Worm (Caenorhabditis elegans): ENCODE data around the gene C34C12.1.
A peak's percentile ranks its signal among the peaks of the same experiment; 100 is the strongest.
"Not testable (repeated sequence)": the region's sequence is repeated elsewhere in the genome, so short reads cannot be mapped to it uniquely, and the experiment has no call there.

Gene C34C12.1

DNA sequence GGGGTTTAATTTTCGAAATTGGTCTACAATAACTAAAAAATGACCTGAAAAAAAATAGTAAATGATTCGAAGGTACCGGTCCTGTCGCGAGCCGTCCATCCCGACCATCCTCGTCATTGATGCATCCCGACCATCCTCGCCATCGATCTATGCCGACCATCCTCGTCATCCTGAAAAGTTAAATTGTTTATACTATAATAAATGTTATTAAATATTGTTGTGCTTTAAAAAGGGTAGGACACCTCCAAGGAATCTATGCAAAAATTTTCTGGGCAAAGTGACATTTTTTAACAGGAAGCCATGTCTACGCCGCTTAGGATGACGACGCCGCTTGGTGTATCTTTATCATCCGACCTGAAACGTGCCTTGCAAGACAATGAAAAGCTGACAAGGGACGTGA, at the start of gene C34C12.1:
C34C12.1 (plus strand) TSS at position 301 of the 400 bp plus-strand sequence.
- not testable (repeated sequence) for TF ChIP-seq lin-32 (GFP tag; optimal IDR thresholded peaks at IDR 0.05); tbx-8 (GFP tag; optimal IDR thresholded peaks at IDR 0.05); hlh-1 (tag; optimal IDR thresholded peaks at IDR 0.05)

DNA sequence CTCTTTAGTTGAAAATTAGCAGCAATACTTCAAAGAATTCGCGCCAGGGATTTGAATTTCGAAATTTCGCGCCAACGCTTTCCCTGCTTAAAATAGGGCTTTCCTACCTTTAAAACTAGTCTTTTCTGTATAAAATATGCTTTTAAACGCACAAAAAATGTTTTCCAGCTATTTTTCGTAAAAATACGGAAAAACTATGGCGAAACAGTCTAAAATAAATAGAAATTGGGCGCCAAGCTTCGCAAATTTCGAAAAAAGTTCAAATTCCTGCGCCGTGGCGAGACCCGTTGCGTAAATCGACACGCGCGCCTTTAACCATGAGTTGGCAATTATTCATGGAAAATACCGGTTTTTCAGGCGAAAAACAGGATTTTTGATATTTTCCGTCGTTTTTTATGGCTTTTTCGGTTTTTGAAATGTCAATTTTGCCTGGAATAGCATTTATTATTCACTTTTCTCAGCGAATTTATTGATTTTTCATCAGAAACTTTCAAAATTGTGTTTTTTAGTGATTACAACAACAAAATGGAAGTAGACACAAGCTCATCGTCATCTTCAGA, 49.7 kb upstream of the C34C12.1 start, which contains the start of the genes npp-9 and F59A2.5:
npp-9 (minus strand) TSS at position 126 of the 560 bp plus-strand sequence.
F59A2.5 (plus strand) TSS at position 510 of the 560 bp plus-strand sequence.
- TF ChIP-seq mep-1 (tag; optimal IDR thresholded peaks at IDR 0.05) (peak; percentile 61), nhr-237 (tag; optimal IDR thresholded peaks at IDR 0.05) (peak; percentile 7), hlh-1 (tag; optimal IDR thresholded peaks at IDR 0.05) (peak; percentile 23), lsy-2 (tag; optimal IDR thresholded peaks at IDR 0.05) (peak; percentile 33), nhr-28 (tag; optimal IDR thresholded peaks at IDR 0.05) (no peak), zip-8 (tag; optimal IDR thresholded peaks at IDR 0.05) (no peak), elt-1 (tag; optimal IDR thresholded peaks at IDR 0.05; ENCODE audit: borderline replicate concordance, insufficient read depth) (no peak), ces-1 (GFP tag; optimal IDR thresholded peaks at IDR 0.05) (peak; percentile 25)

DNA sequence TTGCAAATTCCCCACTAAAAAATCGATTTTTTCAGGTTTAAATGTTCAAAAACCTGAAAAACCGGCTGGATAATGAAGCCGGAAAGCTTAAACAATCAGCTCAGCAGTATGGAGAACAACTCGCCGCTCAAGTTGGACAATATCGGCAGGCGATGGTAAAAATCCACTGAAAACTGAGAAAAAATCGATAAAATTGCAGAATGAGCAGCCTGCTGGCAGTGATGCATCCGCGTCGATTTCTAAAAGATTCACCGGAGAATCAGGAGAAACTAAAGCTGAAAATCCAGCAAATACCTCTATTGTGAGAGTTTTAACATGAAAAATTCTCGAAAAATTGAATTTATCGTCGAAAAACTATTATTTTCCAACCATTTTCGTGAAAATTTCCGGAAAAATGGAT, 48.6 kb upstream of the C34C12.1 start, which contains the start of gene golg-4:
golg-4 (plus strand) TSS at position 34 of the 400 bp plus-strand sequence.
- TF ChIP-seq ceh-39 (tag; optimal IDR thresholded peaks at IDR 0.05) (no peak), unc-62 (GFP tag; optimal IDR thresholded peaks at IDR 0.05) (no peak), hlh-1 (tag; optimal IDR thresholded peaks at IDR 0.05) (no peak), unc-120 (tag; optimal IDR thresholded peaks at IDR 0.05; ENCODE audit: poor library complexity, severe bottlenecking) (no peak), elt-1 (tag; optimal IDR thresholded peaks at IDR 0.05; ENCODE audit: borderline replicate concordance, insufficient read depth) (no peak), ham-2 (GFP tag; optimal IDR thresholded peaks at IDR 0.05) (no peak)

DNA sequence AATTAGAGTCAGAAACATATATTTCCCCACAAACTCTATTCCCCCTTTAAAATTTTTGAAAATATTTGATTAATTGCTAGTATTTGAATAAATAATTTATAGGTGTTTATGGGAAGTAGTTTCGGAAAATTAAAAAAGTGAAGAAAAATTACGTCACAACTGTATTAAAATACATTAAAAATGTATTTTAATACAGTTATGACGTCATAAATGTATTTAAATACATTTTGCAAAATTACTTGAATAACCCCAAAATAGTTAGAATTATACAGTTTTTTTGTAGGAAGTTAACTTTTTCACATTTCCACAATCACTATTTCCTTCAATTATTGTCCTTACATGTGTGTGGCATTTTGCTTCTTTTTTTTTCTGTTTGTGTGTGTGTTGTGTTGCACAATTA, 40.7 kb upstream of the C34C12.1 start:
- TF ChIP-seq mls-2 (tag; optimal IDR thresholded peaks at IDR 0.05): no peak
- TF ChIP-seq zip-8 (tag; optimal IDR thresholded peaks at IDR 0.05): peak; percentile 96

DNA sequence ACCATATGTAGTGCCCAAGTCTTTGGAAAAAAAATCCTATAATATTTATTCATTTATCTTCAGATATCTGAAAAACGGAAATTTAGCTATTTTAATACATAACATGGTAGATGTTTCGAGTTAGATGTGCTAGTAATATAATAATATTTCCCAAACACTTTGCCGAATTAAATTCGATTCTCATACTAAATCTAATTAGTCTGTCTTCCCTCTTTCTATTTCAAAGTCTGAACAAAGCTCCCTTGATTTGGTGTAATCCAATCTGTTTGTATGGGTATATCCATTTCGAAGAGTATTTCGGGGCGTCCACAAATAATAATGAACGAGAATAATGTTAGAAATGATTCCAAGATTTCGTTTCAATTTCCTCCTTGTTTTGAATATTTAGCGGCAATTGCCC, 39.7 kb upstream of the C34C12.1 start:
- no peak for TF ChIP-seq ceh-83 (GFP tag; optimal IDR thresholded peaks at IDR 0.05)
- no peak for TF ChIP-seq mep-1 (tag; optimal IDR thresholded peaks at IDR 0.05)
- TF ChIP-seq ces-1 (GFP tag; optimal IDR thresholded peaks at IDR 0.05): peak; percentile 99
- no peak for TF ChIP-seq ham-2 (GFP tag; optimal IDR thresholded peaks at IDR 0.05)
- TF ChIP-seq lin-13 (tag; optimal IDR thresholded peaks at IDR 0.05): no peak
- no peak for TF ChIP-seq flh-1 (GFP tag; optimal IDR thresholded peaks at IDR 0.05)
- TF ChIP-seq blmp-1 (tag; optimal IDR thresholded peaks at IDR 0.05): no peak
- TF ChIP-seq sptf-1 (tag; optimal IDR thresholded peaks at IDR 0.05): no peak
- TF ChIP-seq bed-3 (GFP tag; optimal IDR thresholded peaks at IDR 0.05): no peak

DNA sequence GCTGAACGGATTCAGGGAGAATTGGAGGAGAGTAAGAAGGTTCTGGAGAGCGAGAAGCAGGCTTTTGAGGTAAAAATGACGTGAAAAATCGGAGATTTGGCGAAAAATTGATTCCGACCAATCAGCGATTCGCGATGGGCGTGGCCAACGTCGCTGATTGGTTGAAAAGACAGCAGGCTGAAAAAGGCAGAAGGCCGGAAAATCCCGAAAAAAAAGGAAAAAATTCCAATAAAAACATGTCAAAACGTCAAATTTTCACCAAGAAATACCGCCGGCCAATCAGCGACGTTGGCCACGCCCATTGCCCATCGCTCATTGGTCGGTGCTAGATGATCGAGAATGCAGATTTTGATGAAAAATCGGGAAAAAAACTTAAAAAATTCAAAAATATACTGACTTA, 36.7 kb upstream of the C34C12.1 start:
- TF ChIP-seq nhr-12 (tag; optimal IDR thresholded peaks at IDR 0.05) (no peak), lin-32 (GFP tag; optimal IDR thresholded peaks at IDR 0.05) (no peak)

DNA sequence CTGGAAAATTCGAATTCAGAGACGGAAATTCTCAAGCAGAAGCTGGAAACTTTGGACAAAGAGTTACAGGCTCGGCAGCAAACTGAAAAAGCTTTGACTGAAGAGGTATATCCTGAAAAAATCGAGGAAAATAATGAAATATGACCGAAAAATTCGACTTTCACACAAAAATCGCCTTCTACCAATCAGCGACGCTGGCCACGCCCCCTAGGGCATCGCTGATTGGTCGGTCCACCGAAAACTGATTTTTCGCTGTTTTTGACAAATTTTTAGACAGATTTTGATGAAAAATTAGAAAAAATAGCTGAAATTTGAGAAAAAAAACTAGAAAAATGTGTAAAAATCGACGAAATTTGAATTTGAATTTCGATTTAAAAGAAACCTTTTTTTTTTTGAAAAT, 35.2 kb upstream of the C34C12.1 start:
- no peak for TF ChIP-seq ceh-83 (GFP tag; optimal IDR thresholded peaks at IDR 0.05)

DNA sequence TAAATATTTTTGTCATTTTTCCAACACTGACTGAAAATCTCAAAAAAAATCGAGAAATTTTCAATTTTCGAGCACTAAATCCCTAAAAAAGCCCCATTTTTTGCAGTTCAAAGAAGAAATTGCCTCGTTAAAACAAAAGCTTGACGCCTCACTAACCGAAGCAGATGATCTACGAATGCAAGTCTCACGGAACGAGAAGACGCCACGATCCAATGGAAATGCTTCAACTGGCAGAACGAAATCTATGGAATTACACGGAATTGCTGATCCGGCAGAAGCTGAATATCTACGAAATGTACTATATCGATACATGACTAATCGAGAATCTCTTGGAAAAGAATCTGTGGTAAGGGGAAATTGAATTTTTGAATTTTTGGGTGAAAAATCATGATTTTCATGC, 30.2 kb upstream of the C34C12.1 start:
- TF ChIP-seq sptf-1 (tag; optimal IDR thresholded peaks at IDR 0.05) (peak; percentile 16), unc-62 (GFP tag; optimal IDR thresholded peaks at IDR 0.05) (no peak)

DNA sequence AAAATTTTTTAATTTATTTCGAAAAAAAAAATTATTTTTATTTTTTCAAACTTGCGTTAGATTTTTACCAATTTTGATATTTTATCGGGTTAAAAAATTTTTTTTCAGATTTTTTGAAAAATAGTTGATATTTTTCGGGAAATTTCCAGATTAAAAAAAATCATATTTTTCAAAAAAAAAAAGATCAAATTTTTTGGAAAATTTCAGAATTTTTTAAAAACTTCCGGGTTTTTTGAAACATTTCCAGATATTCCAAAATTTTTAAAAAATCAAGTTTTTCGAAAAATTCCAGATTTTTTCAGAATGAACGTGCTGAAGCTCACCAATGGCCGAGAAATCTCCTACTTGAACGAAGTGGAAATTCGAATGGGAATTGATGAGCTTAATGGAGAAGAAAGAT, 28.7 kb upstream of the C34C12.1 start, which contains the start of gene metl-18:
metl-18 (plus strand) TSS at position 301 of the 400 bp plus-strand sequence.
- TF ChIP-seq mls-2 (tag; optimal IDR thresholded peaks at IDR 0.05) (no peak), cnd-1 (tag; optimal IDR thresholded peaks at IDR 0.05) (no peak), lsy-2 (tag; optimal IDR thresholded peaks at IDR 0.05) (no peak), bed-3 (GFP tag; optimal IDR thresholded peaks at IDR 0.05) (no peak), drap-1 (GFP tag; optimal IDR thresholded peaks at IDR 0.05) (no peak), tbx-8 (GFP tag; optimal IDR thresholded peaks at IDR 0.05) (no peak), ceh-43 (GFP tag; optimal IDR thresholded peaks at IDR 0.05) (no peak), pha-4 (tag; optimal IDR thresholded peaks at IDR 0.05) (no peak), mab-5 (tag; optimal IDR thresholded peaks at IDR 0.05) (no peak)

Measured in whole organism, mixed stage, embryonic.